Fruit fly (Drosophila melanogaster) whole organism, prepupa: Measurements from ENCODE around the gene Pex5.

Experiments used
- Blimp-1 ChIP-seq: fragments of 200-800 bp; sonication (Bioruptor generic); optimal IDR thresholded peaks from 3 replicates; lab custom pipeline; 2017; ENCODE audit warnings: missing biosample characterization, missing genetic modification characterization, mild to moderate bottlenecking, moderate library complexity, missing genetic modification reagents
- CG10631 ChIP-seq: fragments of 200-800 bp; sonication (Bioruptor generic); optimal IDR thresholded peaks from 2 replicates; lab custom pipeline; 2016; ENCODE audit warnings: missing biosample characterization, missing genetic modification characterization
- CG10669 ChIP-seq: fragments of 200-800 bp; sonication (Bioruptor generic); optimal IDR thresholded peaks from 3 replicates; lab custom pipeline; 2018; ENCODE audit warnings: missing biosample characterization, mild to moderate bottlenecking, missing genetic modification characterization, moderate library complexity
- CG11762 ChIP-seq: fragments of 200-800 bp; sonication (Bioruptor generic); optimal IDR thresholded peaks from 3 replicates; lab custom pipeline; 2016; ENCODE audit warnings: missing biosample characterization, missing genetic modification characterization; ENCODE audit not compliant: insufficient read depth
- CG15336 ChIP-seq: fragments of 200-800 bp; sonication (Bioruptor generic); IDR thresholded peaks from 2 replicates; pipeline ENCODE4 v1.3.6; 2022; ENCODE audit warnings: missing biosample characterization, missing genetic modification characterization
- CG1621 ChIP-seq: fragments of 200-800 bp; sonication (Bioruptor generic); optimal IDR thresholded peaks from 3 replicates; lab custom pipeline; 2018; ENCODE audit warnings: missing biosample characterization, mild to moderate bottlenecking, missing genetic modification characterization
- CG3032 ChIP-seq: fragments of 200-800 bp; optimal IDR thresholded peaks from 2 replicates; lab custom pipeline; 2019; ENCODE audit warnings: missing biosample characterization, mild to moderate bottlenecking, missing genetic modification characterization, moderate library complexity
- CG31627 ChIP-seq: fragments of 200-800 bp; sonication (Bioruptor generic); optimal IDR thresholded peaks from 3 replicates; lab custom pipeline; 2016; ENCODE audit warnings: missing biosample characterization, missing genetic modification characterization
- CG34406 ChIP-seq: fragments of 200-800 bp; sonication (Bioruptor generic); optimal IDR thresholded peaks from 3 replicates; lab custom pipeline; 2016; ENCODE audit warnings: missing biosample characterization, missing genetic modification characterization
- CG3919 ChIP-seq: fragments of 200-800 bp; sonication (Bioruptor generic); optimal IDR thresholded peaks from 3 replicates; lab custom pipeline; 2016; ENCODE audit warnings: missing biosample characterization, missing genetic modification characterization
- CG6163 ChIP-seq: fragments of 200-800 bp; sonication (Bioruptor generic); IDR thresholded peaks from 3 replicates; pipeline ENCODE4 v1.3.6; 2022; ENCODE audit warnings: missing biosample characterization, missing genetic modification characterization
- CG6276 ChIP-seq: fragments of 200-800 bp; sonication (Bioruptor generic); optimal IDR thresholded peaks from 2 replicates; lab custom pipeline; 2017; ENCODE audit warnings: missing biosample characterization, mild to moderate bottlenecking, missing genetic modification characterization
- CG6792 ChIP-seq: fragments of 200-800 bp; sonication (Bioruptor generic); optimal IDR thresholded peaks from 3 replicates; lab custom pipeline; 2016; ENCODE audit warnings: missing biosample characterization, missing genetic modification characterization
- CG6808 ChIP-seq: fragments of 200-800 bp; sonication (Bioruptor generic); optimal IDR thresholded peaks from 3 replicates; lab custom pipeline; 2017; ENCODE audit warnings: missing biosample characterization, missing genetic modification characterization, mild to moderate bottlenecking, moderate library complexity, missing genetic modification reagents
- CG7368 ChIP-seq: fragments of 200-800 bp; sonication (Bioruptor generic); optimal IDR thresholded peaks from 3 replicates; lab custom pipeline; 2016; ENCODE audit warnings: missing biosample characterization, missing genetic modification characterization
- CG8119 ChIP-seq: fragments of 200-800 bp; sonication (Bioruptor generic); IDR thresholded peaks from 3 replicates; pipeline ENCODE4 v1.3.6; 2022; ENCODE audit warnings: missing biosample characterization, missing genetic modification characterization
- CG8319 ChIP-seq: fragments of 200-800 bp; sonication (Bioruptor generic); optimal IDR thresholded peaks from 3 replicates; lab custom pipeline; 2016; ENCODE audit warnings: missing biosample characterization, missing genetic modification characterization
- CG8632 ChIP-seq: fragments of 200-800 bp; sonication (Bioruptor generic); optimal IDR thresholded peaks from 3 replicates; lab custom pipeline; 2016; ENCODE audit warnings: missing biosample characterization, missing genetic modification characterization
- CG9139 ChIP-seq: fragments of 200-800 bp; sonication (Bioruptor generic); optimal IDR thresholded peaks from 3 replicates; lab custom pipeline; 2017; ENCODE audit warnings: missing biosample characterization, mild to moderate bottlenecking, missing genetic modification characterization
- Eip75B ChIP-seq: fragments of 200-800 bp; sonication (Bioruptor generic); optimal IDR thresholded peaks from 3 replicates; lab custom pipeline; 2016; ENCODE audit warnings: missing biosample characterization, missing genetic modification characterization
- Eip78C ChIP-seq: fragments of 200-800 bp; sonication (Bioruptor generic); peaks from one replicate; lab custom pipeline; 2016; ENCODE audit warnings: missing biosample characterization, missing genetic modification characterization
- Gug ChIP-seq: fragments of 200-800 bp; sonication (Bioruptor generic); IDR thresholded peaks from 2 replicates; pipeline ENCODE4 v1.3.6; 2022; ENCODE audit warnings: missing biosample characterization, missing genetic modification characterization
- Hr38 ChIP-seq: sonication (Bioruptor generic); optimal IDR thresholded peaks from 2 replicates; lab custom pipeline; 2016; ENCODE audit warnings: missing biosample characterization, missing genetic modification characterization
- Hr39 ChIP-seq: fragments of 200-800 bp; sonication (Bioruptor generic); optimal IDR thresholded peaks from 2 replicates; lab custom pipeline; 2016; ENCODE audit warnings: missing biosample characterization, missing genetic modification characterization
- Hr4 ChIP-seq: fragments of 200-800 bp; sonication (Bioruptor generic); optimal IDR thresholded peaks from 3 replicates; lab custom pipeline; 2016; ENCODE audit warnings: missing biosample characterization, missing genetic modification characterization
- Met ChIP-seq: fragments of 200-800 bp; sonication (Bioruptor generic); optimal IDR thresholded peaks from 3 replicates; lab custom pipeline; 2016; ENCODE audit warnings: missing biosample characterization, missing genetic modification characterization
- Sox102F ChIP-seq: fragments of 200-800 bp; sonication (Bioruptor generic); optimal IDR thresholded peaks from 2 replicates; lab custom pipeline; 2016; ENCODE audit warnings: missing biosample characterization, mild to moderate bottlenecking, missing genetic modification characterization
- achi ChIP-seq: fragments of 200-800 bp; sonication (Bioruptor generic); optimal IDR thresholded peaks from 3 replicates; lab custom pipeline; 2016; ENCODE audit warnings: missing biosample characterization, missing genetic modification characterization
- acj6 ChIP-seq: fragments of 200-800 bp; sonication (Bioruptor generic); optimal IDR thresholded peaks from 3 replicates; lab custom pipeline; 2016; ENCODE audit warnings: missing biosample characterization, missing genetic modification characterization
- eg ChIP-seq: fragments of 200-800 bp; sonication (Bioruptor generic); IDR thresholded peaks from 3 replicates; pipeline ENCODE4 v1.3.6; 2022; ENCODE audit warnings: missing biosample characterization, missing genetic modification characterization
- esn ChIP-seq: fragments of 200-800 bp; sonication (Bioruptor generic); optimal IDR thresholded peaks from 2 replicates; lab custom pipeline; 2016; ENCODE audit warnings: missing biosample characterization, mild to moderate bottlenecking, missing genetic modification characterization, moderate library complexity
- fd59A ChIP-seq: fragments of 200-800 bp; sonication (Bioruptor generic); optimal IDR thresholded peaks from 2 replicates; lab custom pipeline; 2017; ENCODE audit warnings: missing biosample characterization, mild to moderate bottlenecking, missing genetic modification characterization, missing genetic modification reagents
- fd85E ChIP-seq: fragments of 200-800 bp; sonication (Bioruptor generic); optimal IDR thresholded peaks from 3 replicates; lab custom pipeline; 2016; ENCODE audit warnings: missing biosample characterization, missing genetic modification characterization
- fkh ChIP-seq: fragments of 200-800 bp; sonication (Bioruptor generic); optimal IDR thresholded peaks from 3 replicates; lab custom pipeline; 2017; ENCODE audit warnings: missing biosample characterization, mild to moderate bottlenecking, missing genetic modification characterization, moderate library complexity
- lz ChIP-seq: fragments of 200-800 bp; sonication (Bioruptor generic); optimal IDR thresholded peaks from 3 replicates; lab custom pipeline; 2016; ENCODE audit warnings: missing biosample characterization, missing genetic modification characterization
- net ChIP-seq: fragments of 200-800 bp; sonication (Bioruptor generic); optimal IDR thresholded peaks from 3 replicates; lab custom pipeline; 2016; ENCODE audit warnings: missing biosample characterization, missing genetic modification characterization
- pdm3 ChIP-seq: fragments of 200-800 bp; sonication (Bioruptor generic); optimal IDR thresholded peaks from 3 replicates; lab custom pipeline; 2016; ENCODE audit warnings: missing biosample characterization, missing genetic modification characterization
- salr ChIP-seq, 2 experiments: fragments of 200-800 bp; sonication (Bioruptor generic); optimal IDR thresholded peaks; 3 replicates each; lab custom pipeline; 2016 to 2018; ENCODE audit warnings: missing biosample characterization in 2 of 2, missing genetic modification characterization in 2 of 2, mild to moderate bottlenecking in 1 of 2
- ss ChIP-seq, 2 experiments: fragments of 200-800 bp; sonication (Bioruptor generic); optimal IDR thresholded peaks; 2 replicates in 1 of 2; 3 replicates in 1 of 2; lab custom pipeline; 2017 to 2018; ENCODE audit warnings: mild to moderate bottlenecking in 2 of 2, missing biosample characterization in 2 of 2, missing genetic modification characterization in 2 of 2, moderate library complexity in 1 of 2
- svp ChIP-seq: fragments of 200-800 bp; sonication (Bioruptor generic); peaks from one replicate; lab custom pipeline; 2016; ENCODE audit warnings: missing biosample characterization, missing genetic modification characterization
- topi ChIP-seq: fragments of 200-800 bp; sonication (Bioruptor generic); optimal IDR thresholded peaks from 3 replicates; lab custom pipeline; 2016; ENCODE audit warnings: missing biosample characterization, missing genetic modification characterization
- vri ChIP-seq: fragments of 200-800 bp; sonication (Bioruptor generic); optimal IDR thresholded peaks from 3 replicates; lab custom pipeline; 2016; ENCODE audit warnings: missing biosample characterization, mild to moderate bottlenecking, missing genetic modification characterization

Pex5 gene

dm6 chrX:1897384-1897783, 28.5 kb upstream of the Pex5 start (continued):
- TF ChIP-seq CG7368 (GFP tag; lab: Kevin White, UChicago) (no peak), Sox102F (GFP tag; lab: Kevin White, UChicago) (no peak), Hr39 (GFP tag; lab: Kevin White, UChicago) (peak; percentile 75), vri (no peak), fkh (no peak), CG8119 (peak; percentile 40; the same call in 1 of the 3 replicates), CG10631 (GFP tag; lab: Kevin White, UChicago) (peak; percentile 42), net (GFP tag; lab: Kevin White, UChicago) (no peak), CG10669 (GFP tag; lab: Kevin White, UChicago) (no peak), Hr4 (no peak), CG9139 (no peak), CG1621 (tag; lab: Kevin White, UChicago) (peak; percentile 17), CG6808 (GFP tag; lab: Kevin White, UChicago) (no peak), svp (peak; percentile 74), Eip78C (peak; percentile 87), CG6163 (GFP tag; lab: Robert Waterston, UW) (peak; percentile 65), CG6276 (GFP tag; lab: Kevin White, UChicago) (no peak), ss (GFP tag; optimal IDR thresholded peaks at IDR 0.05; lab: Kevin White, UChicago) (peak in 1 of 2 experiments; percentile 38), topi (peak; percentile 66)

- TF ChIP-seq CG1621 (tag; lab: Kevin White, UChicago) (no peak), eg (GFP tag; lab: Robert Waterston, UW) (no peak), CG15336 (no peak), lz (no peak), Hr4 (no peak)
Measured at dm6 chrX:1893532-1893931, 24.7 kb upstream of the Pex5 start.

- TF ChIP-seq Blimp-1 (no peak), esn (peak; percentile 44), CG1621 (tag; lab: Kevin White, UChicago) (no peak), Met (GFP tag; lab: Kevin White, UChicago) (no peak), achi (GFP tag; lab: Kevin White, UChicago) (no peak), lz (peak; percentile 44), eg (GFP tag; lab: Robert Waterston, UW) (peak; percentile 39; the same call in 1 of the 3 replicates), CG31627 (GFP tag; lab: Kevin White, UChicago) (peak; percentile 36), CG3032 (tag; lab: Kevin White, UChicago) (peak; percentile 54)
Measured at dm6 chrX:1889926-1890325, 21.1 kb upstream of the Pex5 start, which contains the start of the genes trr and mRpL16. Gene trr (minus strand): TSS chrX:1889950. Gene mRpL16 (plus strand): TSS chrX:1890256.

dm6 chrX:1880779-1881178, 11.9 kb upstream of the Pex5 start:
- TF ChIP-seq CG9139 (no peak), eg (GFP tag; lab: Robert Waterston, UW) (no peak), ss (GFP tag; optimal IDR thresholded peaks at IDR 0.05; lab: Kevin White, UChicago) (no peak), acj6 (no peak), CG8319 (GFP tag; lab: Kevin White, UChicago) (no peak), CG6276 (GFP tag; lab: Kevin White, UChicago) (no peak), esn (no peak), pdm3 (GFP tag; lab: Kevin White, UChicago) (no peak), CG8632 (GFP tag; lab: Kevin White, UChicago) (no peak), CG6808 (GFP tag; lab: Kevin White, UChicago) (no peak), svp (no peak)

dm6 chrX:1880139-1880556, 11.3 kb upstream of the Pex5 start, which contains the start of gene Coa8:
Gene Coa8 (plus strand): TSS chrX:1880282.
- TF ChIP-seq CG8119, result no peak
- no peak for TF ChIP-seq fd59A (GFP tag; lab: Kevin White, UChicago)
- no peak for TF ChIP-seq CG1621 (tag; lab: Kevin White, UChicago)
- TF ChIP-seq lz, result peak; percentile 41
- TF ChIP-seq fkh, result no peak
- 0 out of 2 replicates have a peak, but pooled peaks have one; percentile 29 for TF ChIP-seq Gug (GFP tag; lab: Robert Waterston, UW)
- peak; percentile 48 for TF ChIP-seq CG3032 (tag; lab: Kevin White, UChicago)
- TF ChIP-seq topi, result peak; percentile 43
- peak; percentile 70 for TF ChIP-seq Eip78C
- TF ChIP-seq CG9139, result no peak
- no peak for TF ChIP-seq net (GFP tag; lab: Kevin White, UChicago)
- TF ChIP-seq CG8632 (GFP tag; lab: Kevin White, UChicago), result no peak
- TF ChIP-seq CG3919 (GFP tag; lab: Kevin White, UChicago), result peak; percentile 40
- TF ChIP-seq Eip75B (GFP tag; lab: Kevin White, UChicago), result no peak
- peak; percentile 7 for TF ChIP-seq CG6792
- peak; percentile 41 for TF ChIP-seq CG31627 (GFP tag; lab: Kevin White, UChicago)
- no peak for TF ChIP-seq salr (GFP tag; optimal IDR thresholded peaks at IDR 0.05; lab: Kevin White, UChicago)
- TF ChIP-seq Sox102F (GFP tag; lab: Kevin White, UChicago), result no peak
- peak; percentile 25 for TF ChIP-seq achi (GFP tag; lab: Kevin White, UChicago)
- no peak for TF ChIP-seq CG11762
- TF ChIP-seq fd85E (GFP tag; lab: Kevin White, UChicago), result no peak
- TF ChIP-seq CG34406 (GFP tag; lab: Kevin White, UChicago), result no peak
- TF ChIP-seq CG10669 (GFP tag; lab: Kevin White, UChicago), result no peak
- no peak for TF ChIP-seq Hr38 (GFP tag; lab: Kevin White, UChicago)
